Fruit fly (Drosophila melanogaster): ENCODE data around the gene Orc5.

Orc5 gene

DNA sequence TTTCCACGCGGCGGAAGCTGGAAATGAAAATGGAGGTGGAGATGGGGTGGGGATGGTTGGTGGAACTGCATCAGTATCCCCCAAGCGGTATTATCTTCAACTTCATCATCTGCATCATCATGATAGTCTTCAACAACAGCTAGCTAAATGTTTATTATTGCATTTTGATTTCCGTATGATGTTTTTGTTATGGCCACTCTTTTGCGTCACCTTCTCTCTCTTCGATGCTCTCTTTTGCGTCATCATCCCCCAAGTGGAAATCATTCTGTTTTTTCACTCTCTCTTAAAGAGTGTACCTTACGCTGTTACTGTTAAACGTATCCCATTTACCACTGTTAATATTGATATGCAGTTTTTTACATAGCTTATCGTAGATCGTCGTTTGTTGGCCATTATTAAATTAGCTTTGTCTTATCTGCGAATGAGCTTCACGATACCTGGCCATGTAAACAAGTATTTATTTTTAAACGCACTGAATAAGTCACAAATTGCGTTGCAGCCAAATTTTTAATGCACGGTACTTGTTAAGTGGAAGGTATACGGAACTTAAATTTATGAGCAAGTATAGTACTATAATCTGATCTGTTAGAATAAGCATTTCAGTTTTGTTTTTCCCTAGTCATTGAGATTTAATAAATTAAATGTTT, 48.4 kb downstream of the Orc5 start (continued):
- no peak for TF ChIP-seq row (GFP tag; IDR thresholded peaks at IDR 0.05)
- no peak for TF ChIP-seq CG3847 (GFP tag; IDR thresholded peaks at IDR 0.05)
- no peak for TF ChIP-seq CG2712 (tag; optimal IDR thresholded peaks at IDR 0.05)

DNA sequence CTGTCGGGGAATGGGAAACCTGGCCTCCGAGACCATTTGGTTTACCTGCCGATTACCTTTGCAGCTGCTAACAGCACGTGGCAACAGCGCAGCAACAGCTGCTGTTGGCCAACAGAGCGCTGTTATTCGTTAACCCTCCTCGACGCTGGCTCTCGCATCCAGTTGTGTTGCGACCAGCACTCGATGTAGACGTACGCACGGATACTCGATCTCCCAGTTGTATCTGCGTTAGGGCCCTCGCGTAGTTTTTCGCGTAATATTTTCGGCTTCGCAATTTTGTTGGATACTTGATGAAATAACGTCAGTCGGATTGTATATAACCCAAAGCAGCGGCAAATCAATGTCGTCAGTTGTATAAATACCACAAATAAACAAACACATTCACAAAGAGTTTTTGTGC, 49.2 kb downstream of the Orc5 start:
- TF ChIP-seq gro (GFP tag; optimal IDR thresholded peaks at IDR 0.05) = peak; percentile 74
- TF ChIP-seq Pdp1 (GFP tag; optimal IDR thresholded peaks at IDR 0.05) = peak in 1 of 2 experiments; percentile 40
- peak; percentile 55 for TF ChIP-seq sug (tag; optimal IDR thresholded peaks at IDR 0.05)
- TF ChIP-seq CG12769 (tag; optimal IDR thresholded peaks at IDR 0.05) = peak; percentile 58
- TF ChIP-seq B-H2 (GFP tag; optimal IDR thresholded peaks at IDR 0.05) = peak; percentile 25
- TF ChIP-seq CG34224 (GFP tag; IDR thresholded peaks at IDR 0.05; ENCODE audit: partially characterized antibody) = peak; percentile 19; the same call in 1 of the 3 replicates
- TF ChIP-seq MBD-R2 (GFP tag; IDR thresholded peaks at IDR 0.05) = peak; percentile 13; the same call in 1 of the 2 replicates
- TF ChIP-seq CG17328 (GFP tag; IDR thresholded peaks at IDR 0.05) = peak; percentile 40; the same call in 1 of the 2 replicates
- TF ChIP-seq al (GFP tag; IDR thresholded peaks at IDR 0.05) = no peak
- TF ChIP-seq CG13894 (tag; optimal IDR thresholded peaks at IDR 0.05) = peak; percentile 25
- TF ChIP-seq sens-2 (GFP tag; IDR thresholded peaks at IDR 0.05) = peak; percentile 22; the same call in 1 of the 2 replicates
- no peak for TF ChIP-seq cg (GFP tag; optimal IDR thresholded peaks at IDR 0.05)
- no peak for TF ChIP-seq Tbp (GFP tag; optimal IDR thresholded peaks at IDR 0.05)
- TF ChIP-seq sd (tag; optimal IDR thresholded peaks at IDR 0.05) = peak; percentile 21
- TF ChIP-seq gem (tag; optimal IDR thresholded peaks at IDR 0.05) = no peak
- TF ChIP-seq tna (GFP tag; IDR thresholded peaks at IDR 0.05; ENCODE audit: partially characterized antibody) = peak; percentile 55; the same call in 1 of the 2 replicates
- TF ChIP-seq zfh2 (GFP tag; optimal IDR thresholded peaks at IDR 0.05) = peak; percentile 29
- peak; percentile 68; the same call in 1 of the 2 replicates for TF ChIP-seq seq (GFP tag; IDR thresholded peaks at IDR 0.05)
- TF ChIP-seq CG2889 (GFP tag; IDR thresholded peaks at IDR 0.05) = no peak
- peak; percentile 4 for TF ChIP-seq stwl (tag; optimal IDR thresholded peaks at IDR 0.05)
- TF ChIP-seq CG31224 (GFP tag; IDR thresholded peaks at IDR 0.05) = no peak
- TF ChIP-seq sisA (GFP tag; IDR thresholded peaks at IDR 0.05) = no peak
- TF ChIP-seq CG11504 (tag; optimal IDR thresholded peaks at IDR 0.05) = peak; percentile 8
- TF ChIP-seq CG1647 (GFP tag; optimal IDR thresholded peaks at IDR 0.05) = no peak
- TF ChIP-seq Ada2b (GFP tag; IDR thresholded peaks at IDR 0.05) = 0 out of 2 replicates have a peak, but pooled peaks have one; percentile 13
- TF ChIP-seq HLH3B (GFP tag; IDR thresholded peaks at IDR 0.05) = peak; percentile 21; the same call in 1 of the 2 replicates
- TF ChIP-seq CG6813 (GFP tag; optimal IDR thresholded peaks at IDR 0.05) = peak; percentile 50
- TF ChIP-seq CG2202 (tag; optimal IDR thresholded peaks at IDR 0.05) = no peak
- no peak for TF ChIP-seq Sox100B (GFP tag; optimal IDR thresholded peaks at IDR 0.05)
- no peak for TF ChIP-seq esg (GFP tag; conservative IDR thresholded peaks at IDR 0.05)
- peak; percentile 48; the same call in 1 of the 3 replicates for TF ChIP-seq so (GFP tag; IDR thresholded peaks at IDR 0.05)
- peak; percentile 17 for TF ChIP-seq Mad (GFP tag; optimal IDR thresholded peaks at IDR 0.05)
- TF ChIP-seq CG11398 (GFP tag; optimal IDR thresholded peaks at IDR 0.05) = peak; percentile 19
- TF ChIP-seq CG4424 (GFP tag; optimal IDR thresholded peaks at IDR 0.05) = peak; percentile 22
- TF ChIP-seq bbx (GFP tag; IDR thresholded peaks at IDR 0.05; ENCODE audit: partially characterized antibody) = peak; percentile 78
- TF ChIP-seq ATbp (GFP tag; optimal IDR thresholded peaks at IDR 0.05) = no peak
- no peak for TF ChIP-seq CG12236 (GFP tag; optimal IDR thresholded peaks at IDR 0.05)
- peak; percentile 55 for TF ChIP-seq scrt (GFP tag; optimal IDR thresholded peaks at IDR 0.05)
- TF ChIP-seq CG6791 (GFP tag; IDR thresholded peaks at IDR 0.05; ENCODE audit: partially characterized antibody) = peak; percentile 62
- no peak for TF ChIP-seq Bdp1 (GFP tag; optimal IDR thresholded peaks at IDR 0.05)
- no peak for TF ChIP-seq CG10565 (GFP tag; optimal IDR thresholded peaks at IDR 0.05)
- TF ChIP-seq CG17359 (tag; optimal IDR thresholded peaks at IDR 0.05) = peak; percentile 20
- TF ChIP-seq CG8290 (GFP tag; optimal IDR thresholded peaks at IDR 0.05) = no peak
- TF ChIP-seq CG8290 (tag; optimal IDR thresholded peaks at IDR 0.05) = peak in 1 of 2 experiments; percentile 74
- TF ChIP-seq ewg (GFP tag; optimal IDR thresholded peaks at IDR 0.05) = no peak

Data from whole organism, embryonic.